Fruit fly (Drosophila melanogaster): ENCODE measurements around the gene CG33923.

- TF ChIP-seq sage (GFP tag; optimal IDR thresholded peaks at IDR 0.05) (no peak), woc (GFP tag; optimal IDR thresholded peaks at IDR 0.05) (no peak), Sp1 (GFP tag; optimal IDR thresholded peaks at IDR 0.05) (no peak), Hr78 (GFP tag; optimal IDR thresholded peaks at IDR 0.05) (no peak), OdsH (GFP tag; optimal IDR thresholded peaks at IDR 0.05) (no peak), Abd-B (GFP tag; optimal IDR thresholded peaks at IDR 0.05) (no peak), Myc (optimal IDR thresholded peaks at IDR 0.05) (no peak), Mio (GFP tag; optimal IDR thresholded peaks at IDR 0.05) (no peak), lola (GFP tag; optimal IDR thresholded peaks at IDR 0.05) (no peak)
These were observed 25.8 kb upstream of the CG33923 start, which contains the start of gene CG14346 for dm6 chr2L:1367696-1368095.

All from whole organism, wandering third instar larva.